Worm (Caenorhabditis elegans): ENCODE data around the gene B0304.4.

ce11 chrII:4566237-4566636 lies 43.2 kb upstream of the B0304.4 start:
- TF ChIP-seq R02D3.7 (tag; optimal IDR thresholded peaks at IDR 0.05) (no peak), lin-15B (tag; optimal IDR thresholded peaks at IDR 0.05) (no peak), nhr-76 (tag; optimal IDR thresholded peaks at IDR 0.05) (no peak), nhr-237 (tag; optimal IDR thresholded peaks at IDR 0.05) (no peak), nhr-11 (tag; optimal IDR thresholded peaks at IDR 0.05) (no peak)

Measured in whole organism, L3 larva.